Worm (Caenorhabditis elegans) whole organism, L2 larva: ENCODE measurements around the gene mdh-2.

ENCODE experiments used
- F13H6.1 ChIP-seq: sonication (generic microtip); optimal IDR thresholded peaks from 2 replicates; lab custom pipeline; 2016; ENCODE audit warnings: missing genetic modification characterization, missing compliant biosample characterization
- R02D3.7 ChIP-seq: fragments of 150-350 bp; optimal IDR thresholded peaks from 2 replicates; lab custom pipeline; 2014; ENCODE audit warnings: missing biosample characterization, missing genetic modification characterization
- Y55F3AM.14 ChIP-seq: fragments of 200-800 bp; sonication (Bioruptor generic); optimal IDR thresholded peaks from 2 replicates; lab custom pipeline; 2018; ENCODE audit warnings: mild to moderate bottlenecking, missing genetic modification characterization, missing compliant biosample characterization
- ZK546.5 ChIP-seq: sonication (generic microtip); optimal IDR thresholded peaks from 2 replicates; lab custom pipeline; 2017; ENCODE audit warnings: missing biosample characterization, missing genetic modification characterization
- alr-1 ChIP-seq: fragments of 150-350 bp; optimal IDR thresholded peaks from 2 replicates; lab custom pipeline; 2014; ENCODE audit warnings: missing biosample characterization, missing genetic modification characterization
- aly-2 ChIP-seq: fragments of 150-350 bp; optimal IDR thresholded peaks from 2 replicates; lab custom pipeline; 2014; ENCODE audit warnings: missing biosample characterization, missing genetic modification characterization
- blmp-1 ChIP-seq: sonication (generic microtip); optimal IDR thresholded peaks from 2 replicates; lab custom pipeline; 2017; ENCODE audit warnings: missing genetic modification characterization, mild to moderate bottlenecking, missing compliant biosample characterization, antibody characterized with exemption, moderate library complexity; ENCODE audit not compliant: insufficient read depth
- ceh-16 ChIP-seq: fragments of 150-350 bp; optimal IDR thresholded peaks from 2 replicates; lab custom pipeline; 2014; ENCODE audit warnings: missing biosample characterization, missing genetic modification characterization
- ceh-82 ChIP-seq: fragments of 150-350 bp; optimal IDR thresholded peaks from 2 replicates; lab custom pipeline; 2014; ENCODE audit warnings: missing biosample characterization, missing genetic modification characterization
- crh-2 ChIP-seq: sonication (generic microtip); optimal IDR thresholded peaks from 2 replicates; lab custom pipeline; 2017; ENCODE audit warnings: missing biosample characterization, missing genetic modification characterization
- egl-27 ChIP-seq: sonication (generic microtip); optimal IDR thresholded peaks from 3 replicates; lab custom pipeline; 2017; ENCODE audit warnings: missing biosample characterization, missing genetic modification reagents, missing genetic modification characterization
- elt-1 ChIP-seq: fragments of 150-350 bp; optimal IDR thresholded peaks from 2 replicates; lab custom pipeline; 2014; ENCODE audit warnings: missing biosample characterization, missing genetic modification characterization
- elt-3 ChIP-seq: sonication (generic microtip); optimal IDR thresholded peaks from 2 replicates; lab custom pipeline; 2017; ENCODE audit warnings: missing biosample characterization, missing genetic modification characterization
- fos-1 ChIP-seq: fragments of 150-350 bp; optimal IDR thresholded peaks from 2 replicates; lab custom pipeline; 2014; ENCODE audit warnings: missing biosample characterization, missing genetic modification characterization
- gmeb-1 ChIP-seq: fragments of 150-350 bp; optimal IDR thresholded peaks from 2 replicates; lab custom pipeline; 2014; ENCODE audit warnings: missing biosample characterization, missing genetic modification characterization
- lin-11 ChIP-seq: fragments of 150-350 bp; sonication (generic microtip); optimal IDR thresholded peaks from 2 replicates; lab custom pipeline; 2014; ENCODE audit warnings: missing biosample characterization, missing genetic modification characterization, inconsistent platforms, mixed read lengths
- lin-13 ChIP-seq: fragments of 150-350 bp; optimal IDR thresholded peaks from 2 replicates; lab custom pipeline; 2014; ENCODE audit warnings: missing biosample characterization, missing genetic modification reagents, missing genetic modification characterization
- mbf-1 ChIP-seq: sonication (generic microtip); optimal IDR thresholded peaks from 2 replicates; lab custom pipeline; 2017; ENCODE audit warnings: missing biosample characterization, missing genetic modification characterization
- nhr-10 ChIP-seq: sonication (generic microtip); optimal IDR thresholded peaks from 2 replicates; lab custom pipeline; 2017; ENCODE audit warnings: missing biosample characterization, missing genetic modification characterization
- nhr-11 ChIP-seq: fragments of 150-350 bp; optimal IDR thresholded peaks from 2 replicates; lab custom pipeline; 2014; ENCODE audit warnings: missing biosample characterization, missing genetic modification characterization
- nhr-12 ChIP-seq: fragments of 150-350 bp; optimal IDR thresholded peaks from 2 replicates; lab custom pipeline; 2014; ENCODE audit warnings: missing biosample characterization, missing genetic modification characterization
- nhr-129 ChIP-seq: fragments of 150-350 bp; optimal IDR thresholded peaks from 2 replicates; lab custom pipeline; 2014; ENCODE audit warnings: missing biosample characterization, missing genetic modification characterization
- nhr-23 ChIP-seq: fragments of 150-350 bp; optimal IDR thresholded peaks from 2 replicates; lab custom pipeline; 2014; ENCODE audit warnings: missing biosample characterization, missing genetic modification reagents, missing genetic modification characterization
- nhr-237 ChIP-seq: fragments of 150-350 bp; optimal IDR thresholded peaks from 2 replicates; lab custom pipeline; 2014; ENCODE audit warnings: missing biosample characterization, missing genetic modification characterization
- nhr-25 ChIP-seq: fragments of 150-350 bp; sonication (generic microtip); optimal IDR thresholded peaks from 3 replicates; lab custom pipeline; 2014; ENCODE audit warnings: missing biosample characterization, missing genetic modification characterization
- nhr-6 ChIP-seq: fragments of 150-350 bp; optimal IDR thresholded peaks from 2 replicates; lab custom pipeline; 2014; ENCODE audit warnings: missing biosample characterization, missing genetic modification characterization
- peb-1 ChIP-seq: fragments of 150-350 bp; optimal IDR thresholded peaks from 2 replicates; lab custom pipeline; 2014; ENCODE audit warnings: missing biosample characterization, missing genetic modification characterization
- sem-4 ChIP-seq: fragments of 150-350 bp; optimal IDR thresholded peaks from 2 replicates; lab custom pipeline; 2014; ENCODE audit warnings: missing biosample characterization, missing genetic modification reagents, missing genetic modification characterization
- skn-1 ChIP-seq: sonication (generic microtip); optimal IDR thresholded peaks from 2 replicates; lab custom pipeline; 2017; ENCODE audit warnings: missing biosample characterization, missing genetic modification characterization
- sma-9 ChIP-seq, 2 experiments: fragments of 150-350 bp in 1 of 2; sonication (generic microtip) in 1 of 2; optimal IDR thresholded peaks; 2 replicates each; lab custom pipeline; 2014 to 2016; ENCODE audit warnings: missing genetic modification characterization in 2 of 2, mild to moderate bottlenecking in 1 of 2, missing biosample characterization in 1 of 2, missing compliant biosample characterization in 1 of 2, missing genetic modification reagents in 1 of 2, moderate library complexity in 1 of 2
- snpc-4 ChIP-seq: fragments of 150-350 bp; optimal IDR thresholded peaks from 2 replicates; lab custom pipeline; 2014; ENCODE audit warnings: missing biosample characterization, missing genetic modification characterization
- unc-39 ChIP-seq: fragments of 150-350 bp; optimal IDR thresholded peaks from 2 replicates; lab custom pipeline; 2014; ENCODE audit warnings: missing biosample characterization, missing genetic modification characterization
- unc-55 ChIP-seq: fragments of 150-350 bp; sonication (generic microtip); optimal IDR thresholded peaks from 3 replicates; lab custom pipeline; 2014; ENCODE audit warnings: missing biosample characterization, missing genetic modification reagents, missing genetic modification characterization
- unc-62 ChIP-seq: fragments of 150-350 bp; optimal IDR thresholded peaks from 2 replicates; lab custom pipeline; 2014; ENCODE audit warnings: missing biosample characterization, missing genetic modification reagents, missing genetic modification characterization
- zag-1 ChIP-seq: fragments of 150-350 bp; optimal IDR thresholded peaks from 2 replicates; lab custom pipeline; 2014; ENCODE audit warnings: missing biosample characterization, missing genetic modification characterization
- ztf-11 ChIP-seq: sonication (generic microtip); optimal IDR thresholded peaks from 2 replicates; lab custom pipeline; 2017; ENCODE audit warnings: missing biosample characterization, missing genetic modification characterization

The mdh-2 gene

DNA sequence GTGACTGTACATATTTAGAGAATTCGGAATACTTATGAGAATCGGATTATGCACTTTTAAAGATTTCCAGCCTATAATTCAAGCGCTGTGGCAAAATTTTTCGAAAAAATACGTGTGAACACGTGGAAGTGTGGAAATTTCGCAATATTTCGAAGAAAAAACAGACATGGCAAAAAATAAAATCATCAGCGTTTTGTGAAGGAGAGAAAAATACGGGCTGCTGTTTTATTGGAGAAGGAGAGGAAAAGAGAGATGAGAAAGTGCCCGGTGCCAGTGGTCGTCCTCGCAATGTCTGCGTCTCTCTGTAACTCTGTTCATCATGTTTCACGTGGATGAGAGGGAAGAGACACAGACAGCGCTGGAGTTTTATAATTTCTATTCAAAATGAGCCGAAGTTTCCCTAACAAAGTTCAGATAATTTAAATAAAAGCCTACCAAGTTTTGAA is 1.9 kb downstream of the mdh-2 start (continued):
- TF ChIP-seq unc-62 (GFP tag; lab: Kevin White, UChicago) (no peak), peb-1 (tag; lab: Kevin White, UChicago) (no peak), skn-1 (tag; lab: Kevin White, UChicago) (no peak), snpc-4 (peak; percentile 77), nhr-12 (no peak), mbf-1 (no peak), lin-13 (peak; percentile 82), fos-1 (tag; lab: Kevin White, UChicago) (peak; percentile 63), gmeb-1 (peak; percentile 55), unc-55 (GFP tag; lab: Kevin White, UChicago) (peak; percentile 86), sem-4 (tag; lab: Kevin White, UChicago) (peak; percentile 58), crh-2 (peak; percentile 88), elt-3 (no peak), blmp-1 (peak; percentile 54), ztf-11 (no peak), alr-1 (tag; lab: Kevin White, UChicago) (no peak), nhr-6 (tag; lab: Kevin White, UChicago) (peak; percentile 82), nhr-11 (no peak), ceh-82 (tag; lab: Kevin White, UChicago) (no peak), zag-1 (tag; lab: Kevin White, UChicago) (peak; percentile 75)
- TF ChIP-seq, all 48 proteins: peak for 25

ce11 chrIII:6605442-6605992 is 2.4 kb downstream of the mdh-2 start:
- peak; percentile 3 for TF ChIP-seq fos-1 (tag; lab: Kevin White, UChicago)
- TF ChIP-seq egl-27 (tag; lab: Kevin White, UChicago): no peak
- TF ChIP-seq R02D3.7: no peak
- TF ChIP-seq mbf-1: no peak
- no peak for TF ChIP-seq snpc-4
- no peak for TF ChIP-seq lin-13
- TF ChIP-seq peb-1 (tag; lab: Kevin White, UChicago): no peak
- no peak for TF ChIP-seq lin-11 (tag; lab: Kevin White, UChicago)
- TF ChIP-seq nhr-10 (tag; lab: Kevin White, UChicago): no peak
- no peak for TF ChIP-seq elt-1 (tag; lab: Kevin White, UChicago)
- TF ChIP-seq F13H6.1 (tag; lab: Kevin White, UChicago): no peak
- peak; percentile 63 for TF ChIP-seq sma-9 (GFP tag; optimal IDR thresholded peaks at IDR 0.05; lab: Kevin White, UChicago)
- no peak for TF ChIP-seq sma-9 (tag; optimal IDR thresholded peaks at IDR 0.05; lab: Kevin White, UChicago)

DNA sequence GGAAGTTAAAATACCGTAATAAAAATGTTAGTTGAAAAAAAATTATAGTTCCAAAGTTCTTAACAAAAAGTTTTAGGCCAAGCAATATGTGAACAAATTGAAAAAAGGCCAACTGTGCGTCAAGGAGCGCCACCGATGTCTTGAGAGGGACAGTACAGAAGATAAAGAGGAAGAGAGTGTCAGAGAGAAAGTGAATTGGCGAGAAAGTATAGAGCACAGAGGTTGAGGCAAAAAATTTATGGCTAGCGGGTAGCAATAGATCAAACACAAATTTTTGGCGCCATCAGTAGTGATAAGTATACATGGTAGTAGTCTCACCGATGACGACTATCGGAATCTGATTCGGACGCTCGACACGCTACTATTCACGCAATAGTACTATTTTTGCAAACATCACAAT is 3.6 kb downstream of the mdh-2 start:
- TF ChIP-seq nhr-129 (tag; lab: Kevin White, UChicago): no peak
- no peak for TF ChIP-seq unc-39
- peak; percentile 18 for TF ChIP-seq crh-2
- TF ChIP-seq nhr-237 (tag; lab: Kevin White, UChicago): no peak
- peak; percentile 18 for TF ChIP-seq blmp-1
- TF ChIP-seq snpc-4: no peak
- TF ChIP-seq aly-2 (tag; lab: Kevin White, UChicago): no peak
- peak; percentile 62 for TF ChIP-seq fos-1 (tag; lab: Kevin White, UChicago)
- TF ChIP-seq ceh-16: no peak
- TF ChIP-seq peb-1 (tag; lab: Kevin White, UChicago): no peak
- TF ChIP-seq sma-9 (GFP tag; optimal IDR thresholded peaks at IDR 0.05; lab: Kevin White, UChicago): peak; percentile 29
- TF ChIP-seq sma-9 (tag; optimal IDR thresholded peaks at IDR 0.05; lab: Kevin White, UChicago): no peak

DNA sequence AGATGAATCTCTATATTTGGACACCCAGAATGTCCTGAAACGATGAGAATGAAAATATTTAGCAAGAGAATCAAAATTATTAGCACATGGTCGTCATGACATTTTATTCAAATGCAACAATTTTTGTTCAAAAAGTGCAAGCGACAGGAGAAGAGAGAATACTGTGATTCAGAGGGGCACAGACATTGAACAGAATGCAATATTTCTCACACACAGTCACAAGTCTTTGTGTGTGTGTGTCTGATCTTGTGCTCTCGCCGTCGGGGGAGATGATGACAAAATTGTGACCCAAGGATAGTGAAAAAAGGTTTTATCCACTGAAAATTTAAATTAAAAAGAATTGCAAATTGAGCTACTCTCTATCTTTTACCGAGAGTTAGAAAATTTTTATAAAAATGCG is 4.7 kb downstream of the mdh-2 start:
- TF ChIP-seq nhr-6 (tag; lab: Kevin White, UChicago): no peak
- TF ChIP-seq gmeb-1: no peak
- no peak for TF ChIP-seq R02D3.7
- TF ChIP-seq snpc-4: no peak
- TF ChIP-seq nhr-129 (tag; lab: Kevin White, UChicago): peak; percentile 33
- TF ChIP-seq nhr-12: no peak
- no peak for TF ChIP-seq nhr-23 (tag; lab: Kevin White, UChicago)
- no peak for TF ChIP-seq Y55F3AM.14 (GFP tag; lab: Kevin White, UChicago)
- TF ChIP-seq fos-1 (tag; lab: Kevin White, UChicago): peak; percentile 19
- no peak for TF ChIP-seq ZK546.5 (tag; lab: Kevin White, UChicago)
- TF ChIP-seq skn-1 (tag; lab: Kevin White, UChicago): no peak
- TF ChIP-seq nhr-11: no peak
- no peak for TF ChIP-seq nhr-25 (tag; lab: Kevin White, UChicago)
- no peak for TF ChIP-seq unc-55 (GFP tag; lab: Kevin White, UChicago)
- TF ChIP-seq egl-27 (tag; lab: Kevin White, UChicago): no peak
- no peak for TF ChIP-seq unc-39
